Worm (Caenorhabditis elegans): Measurements from ENCODE around the gene T10C6.6.

The T10C6.6 gene

DNA sequence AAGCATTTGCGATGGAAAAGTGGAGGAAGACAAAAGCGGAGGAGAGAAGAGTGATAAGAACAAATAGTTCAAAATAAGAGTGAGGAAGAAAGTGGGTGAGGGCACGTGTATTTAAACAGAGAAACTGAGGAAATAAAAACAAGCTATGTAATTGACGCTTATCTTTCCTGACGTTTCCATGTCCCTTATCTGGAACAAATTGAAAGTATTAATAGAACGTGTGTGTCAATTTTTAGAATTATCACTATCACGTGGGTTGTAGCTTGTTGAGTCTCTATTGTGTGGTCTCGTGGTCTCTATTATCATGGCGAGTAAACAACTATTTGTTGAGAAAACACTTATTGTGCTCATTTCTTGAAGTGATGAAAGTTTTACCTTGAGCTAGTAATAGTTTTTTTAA lies 21.7 kb downstream of the T10C6.6 start, which contains the start of gene T10C6.15 (continued):
- TF ChIP-seq Y75B8A.6 (GFP tag; IDR thresholded peaks at IDR 0.05) (no peak), tra-1 (GFP tag; IDR thresholded peaks at IDR 0.05) (peak; percentile 69), pqm-1 (tag; optimal IDR thresholded peaks at IDR 0.05) (peak; percentile 67), nhr-6 (tag; optimal IDR thresholded peaks at IDR 0.05) (peak; percentile 20), saeg-2 (GFP tag; IDR thresholded peaks at IDR 0.05) (no peak), ztf-11 (tag; optimal IDR thresholded peaks at IDR 0.05) (no peak), ceh-28 (tag; optimal IDR thresholded peaks at IDR 0.05) (no peak), daf-16 (GFP tag; optimal IDR thresholded peaks at IDR 0.05) (peak in 1 of 2 experiments; percentile 91), daf-16 (tag; optimal IDR thresholded peaks at IDR 0.05) (peak; percentile 100), ces-1 (GFP tag; optimal IDR thresholded peaks at IDR 0.05) (no peak)

DNA sequence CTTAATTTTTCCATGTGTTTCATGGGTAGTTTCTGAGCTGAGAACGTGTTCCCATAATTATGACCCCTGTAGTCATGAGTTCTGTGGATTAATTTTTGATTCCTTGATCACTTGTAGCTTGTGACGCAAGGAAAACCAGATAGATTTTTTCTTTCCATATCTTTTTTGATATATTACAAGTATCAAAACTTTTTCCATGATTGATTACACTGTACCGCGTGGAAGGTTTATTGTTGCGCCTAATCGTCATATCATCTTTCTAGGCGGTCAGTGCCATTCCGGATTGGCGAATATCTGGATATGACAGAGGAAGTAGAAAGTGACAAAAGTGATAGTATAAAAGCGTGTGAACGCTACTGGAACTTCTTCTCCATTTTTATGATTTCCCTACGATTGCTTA lies 22.4 kb downstream of the T10C6.6 start, which contains the start of gene ZK285.2:
Gene ZK285.2 (plus strand): TSS at position 301 of the 400 bp plus-strand sequence.
- TF ChIP-seq ceh-32 (tag; optimal IDR thresholded peaks at IDR 0.05; ENCODE audit: poor library complexity) (no peak), dmd-6 (GFP tag; IDR thresholded peaks at IDR 0.05) (no peak), ces-1 (GFP tag; optimal IDR thresholded peaks at IDR 0.05) (no peak), vab-7 (GFP tag; IDR thresholded peaks at IDR 0.05) (no peak), nhr-48 (tag; optimal IDR thresholded peaks at IDR 0.05) (no peak), nhr-111 (GFP tag; optimal IDR thresholded peaks at IDR 0.05) (no peak), dmd-9 (GFP tag; IDR thresholded peaks at IDR 0.05) (no peak), Y105C5A.15 (GFP tag; IDR thresholded peaks at IDR 0.05) (no peak), ama-1 (optimal IDR thresholded peaks at IDR 0.05) (no peak), fos-1 (tag; optimal IDR thresholded peaks at IDR 0.05) (no peak), nhr-102 (tag; optimal IDR thresholded peaks at IDR 0.05) (no peak), lin-29 (GFP tag; IDR thresholded peaks at IDR 0.05) (no peak), mes-2 (tag; optimal IDR thresholded peaks at IDR 0.05; ENCODE audit: poor library complexity, severe bottlenecking) (no peak), daf-8 (GFP tag; IDR thresholded peaks at IDR 0.05) (no peak), Y75B8A.6 (GFP tag; IDR thresholded peaks at IDR 0.05) (no peak), mxl-3 (GFP tag; optimal IDR thresholded peaks at IDR 0.05) (no peak), lsy-2 (tag; optimal IDR thresholded peaks at IDR 0.05) (no peak)

DNA sequence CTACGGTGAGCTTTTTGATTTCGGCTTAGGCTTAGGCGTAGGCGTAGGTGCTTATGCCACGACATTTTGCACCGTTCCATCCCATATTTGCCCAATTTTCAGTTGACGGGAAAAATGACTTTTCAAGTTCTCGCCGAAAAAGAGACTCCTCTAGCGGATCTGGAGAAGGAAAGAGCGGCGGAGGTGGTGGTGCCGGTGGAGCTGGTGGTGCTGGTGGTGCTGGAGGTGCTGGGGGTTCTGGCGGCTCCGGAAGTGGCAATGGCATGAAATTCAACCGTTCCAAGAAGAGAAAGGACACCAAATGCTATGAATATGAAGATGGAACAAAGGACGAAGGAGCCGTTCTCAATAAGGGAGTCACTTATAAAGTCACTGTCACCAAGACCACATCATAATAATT lies 22.9 kb downstream of the T10C6.6 start:
- TF ChIP-seq mxl-2 (GFP tag; conservative IDR thresholded peaks at IDR 0.05) (no peak), lin-15B (tag; optimal IDR thresholded peaks at IDR 0.05) (no peak), zip-11 (GFP tag; IDR thresholded peaks at IDR 0.05) (no peak), vab-7 (GFP tag; IDR thresholded peaks at IDR 0.05) (no peak), set-16 (GFP tag; IDR thresholded peaks at IDR 0.05) (peak; percentile 90), dmd-9 (GFP tag; IDR thresholded peaks at IDR 0.05) (no peak)

- no peak for TF ChIP-seq egl-43 (GFP tag; IDR thresholded peaks at IDR 0.05)
- TF ChIP-seq zfp-2 (tag; optimal IDR thresholded peaks at IDR 0.05): no peak
- no peak for TF ChIP-seq T20F7.1 (GFP tag; optimal IDR thresholded peaks at IDR 0.05)
- no peak for TF ChIP-seq nhr-41 (GFP tag; IDR thresholded peaks at IDR 0.05)
- TF ChIP-seq nhr-102 (tag; optimal IDR thresholded peaks at IDR 0.05): no peak
- TF ChIP-seq F10B5.3 (tag; optimal IDR thresholded peaks at IDR 0.05): no peak
- TF ChIP-seq F44E2.7 (GFP tag; IDR thresholded peaks at IDR 0.05): no peak
- no peak for TF ChIP-seq aha-1 (tag)
- TF ChIP-seq nhr-111 (GFP tag; optimal IDR thresholded peaks at IDR 0.05): no peak
- TF ChIP-seq daf-16 (GFP tag; optimal IDR thresholded peaks at IDR 0.05): no peak
- TF ChIP-seq daf-16 (tag; optimal IDR thresholded peaks at IDR 0.05): no peak
- no peak for TF ChIP-seq tra-1 (GFP tag; IDR thresholded peaks at IDR 0.05)
- TF ChIP-seq ceh-62 (tag; optimal IDR thresholded peaks at IDR 0.05): no peak
- no peak for TF ChIP-seq mxl-2 (GFP tag; conservative IDR thresholded peaks at IDR 0.05)
- no peak for TF ChIP-seq ZK337.2 (GFP tag; IDR thresholded peaks at IDR 0.05)
- TF ChIP-seq F49E8.2 (tag; optimal IDR thresholded peaks at IDR 0.05; ENCODE audit: borderline replicate concordance): no peak
- no peak for TF ChIP-seq nhr-42 (GFP tag; IDR thresholded peaks at IDR 0.05)
Measured at ce11 chrV:16047508-16047907, 23.4 kb downstream of the T10C6.6 start, which contains the start of gene str-198. str-198 (plus strand) TSS chrV:16047808.

Measured in whole organism, L4 larva.